Fruit fly (Drosophila melanogaster) whole organism: Measurements from ENCODE around the gene tplus3b.

Experiments used
- Dll ChIP-seq: fragments of >200 bp; optimal IDR thresholded peaks from 2 replicates; lab custom pipeline; 2017
- pan ChIP-seq: fragments of >200 bp; optimal IDR thresholded peaks from 2 replicates; lab custom pipeline; 2017
- psq ChIP-seq: fragments of >200 bp; optimal IDR thresholded peaks from 2 replicates; lab custom pipeline; 2017
- usp ChIP-seq: fragments of >200 bp; optimal IDR thresholded peaks from 2 replicates; lab custom pipeline; 2017; ENCODE audit warnings: missing biosample characterization, missing genetic modification characterization, mixed read lengths

- no peak for TF ChIP-seq usp
- no peak for TF ChIP-seq Dll (lab: Kevin White, UChicago)
- no peak for TF ChIP-seq pan (lab: Kevin White, UChicago)
- TF ChIP-seq psq (lab: Kevin White, UChicago) = no peak
Observed at dm6 chr2L:22151323-22151722, 47.1 kb upstream of the tplus3b start, which contains the start of gene dunk.
